Worm (Caenorhabditis elegans): ENCODE measurements around the gene hpr-17.

hpr-17 gene

DNA sequence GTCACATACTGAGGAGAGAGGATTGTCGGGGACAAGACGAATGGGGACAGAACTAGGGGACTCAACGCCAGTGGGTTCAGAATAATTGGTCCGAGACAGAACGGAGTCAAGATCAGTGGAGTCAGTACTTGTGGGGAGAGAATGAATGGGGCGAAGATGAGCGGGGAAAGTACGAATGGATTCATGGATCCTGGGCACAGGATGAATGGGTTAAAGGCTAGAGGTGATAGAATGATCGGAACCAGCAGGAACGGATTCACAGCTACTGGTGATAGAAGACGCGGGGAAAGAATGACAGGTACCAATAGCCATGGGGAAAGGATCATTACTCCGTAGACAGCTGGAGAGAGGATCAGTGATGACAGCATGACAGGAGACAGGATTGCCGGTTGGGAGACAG lies 17.3 kb downstream of the hpr-17 start:
- TF ChIP-seq aly-2 (tag; optimal IDR thresholded peaks at IDR 0.05) (no peak), lsy-2 (tag; optimal IDR thresholded peaks at IDR 0.05) (no peak), efl-1 (optimal IDR thresholded peaks at IDR 0.05) (no peak), efl-1 (GFP tag; optimal IDR thresholded peaks at IDR 0.05 in 1 of 2) (peak in 1 of 2 experiments; percentile 13)

DNA sequence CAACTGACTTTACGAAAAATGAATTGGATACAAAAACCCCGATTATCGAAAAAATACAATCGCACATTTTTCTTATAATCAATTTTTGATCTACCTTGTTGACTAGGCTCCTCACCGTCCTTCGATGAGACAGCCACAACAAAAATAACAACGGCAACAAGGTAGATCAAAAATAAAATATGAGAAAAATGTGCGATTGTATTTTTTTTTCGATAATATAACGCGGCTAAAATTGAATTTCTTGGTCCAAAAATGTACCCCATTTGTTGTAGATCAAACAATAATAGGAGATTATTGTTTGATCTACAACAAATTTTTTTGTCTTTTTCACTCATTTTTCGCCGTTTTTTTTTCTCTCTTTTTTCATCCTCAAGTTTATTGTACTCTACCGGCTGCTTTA lies 26.3 kb downstream of the hpr-17 start:
- TF ChIP-seq lir-3 (tag; optimal IDR thresholded peaks at IDR 0.05; ENCODE audit: poor library complexity) = no peak
- no peak for TF ChIP-seq nhr-12 (tag; optimal IDR thresholded peaks at IDR 0.05)
- no peak for TF ChIP-seq nhr-76 (tag; optimal IDR thresholded peaks at IDR 0.05)
- TF ChIP-seq Y116A8C.19 (tag; optimal IDR thresholded peaks at IDR 0.05; ENCODE audit: borderline replicate concordance) = no peak
- no peak for TF ChIP-seq skn-1 (tag; optimal IDR thresholded peaks at IDR 0.05)
- TF ChIP-seq ceh-88 (GFP tag; IDR thresholded peaks at IDR 0.05) = no peak
- TF ChIP-seq fkh-8 (tag; optimal IDR thresholded peaks at IDR 0.05) = no peak
- TF ChIP-seq vab-15 (tag; optimal IDR thresholded peaks at IDR 0.05) = no peak
- no peak for TF ChIP-seq nhr-84 (tag; optimal IDR thresholded peaks at IDR 0.05)
- no peak for TF ChIP-seq alr-1 (tag; optimal IDR thresholded peaks at IDR 0.05; ENCODE audit: borderline replicate concordance)
- no peak for TF ChIP-seq fkh-10 (GFP tag; optimal IDR thresholded peaks at IDR 0.05)
- no peak for TF ChIP-seq F16B12.6 (tag; optimal IDR thresholded peaks at IDR 0.05)
- no peak for TF ChIP-seq sup-37 (GFP tag; optimal IDR thresholded peaks at IDR 0.05)
- TF ChIP-seq nhr-28 (tag; optimal IDR thresholded peaks at IDR 0.05) = no peak
- TF ChIP-seq unc-86 (tag; optimal IDR thresholded peaks at IDR 0.05) = no peak

DNA sequence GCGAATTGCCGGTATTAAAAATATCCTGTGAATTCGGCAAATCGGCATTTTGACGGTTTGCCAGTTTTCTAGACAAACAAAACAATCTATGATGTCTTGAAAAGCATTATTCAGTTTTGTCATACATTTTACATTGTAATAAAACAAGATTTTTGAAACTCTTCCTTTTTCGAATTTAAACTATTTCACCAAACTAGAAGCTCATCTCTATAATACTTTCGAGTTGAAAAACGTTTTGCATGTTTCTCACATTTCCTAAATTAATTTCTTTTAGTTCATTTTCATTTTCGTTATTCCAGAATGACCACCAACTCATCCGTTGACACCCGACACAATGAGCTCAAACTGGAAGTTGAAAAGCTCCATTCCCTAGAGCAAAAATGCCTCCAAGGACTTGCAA lies 27.2 kb downstream of the hpr-17 start, which contains the start of gene F29C12.6:
F29C12.6 (plus strand) TSS at position 301 of the 400 bp plus-strand sequence.
- no peak for TF ChIP-seq fkh-8 (tag; optimal IDR thresholded peaks at IDR 0.05)
- TF ChIP-seq sptf-1 (tag; optimal IDR thresholded peaks at IDR 0.05) = no peak
- TF ChIP-seq unc-62 (GFP tag; optimal IDR thresholded peaks at IDR 0.05) = no peak
- TF ChIP-seq aha-1 (tag; optimal IDR thresholded peaks at IDR 0.05) = no peak
- TF ChIP-seq ztf-11 (tag; optimal IDR thresholded peaks at IDR 0.05) = no peak
- no peak for TF ChIP-seq nhr-28 (tag; optimal IDR thresholded peaks at IDR 0.05)
- no peak for TF ChIP-seq ama-1 (optimal IDR thresholded peaks at IDR 0.05)
- no peak for TF ChIP-seq nhr-84 (tag; optimal IDR thresholded peaks at IDR 0.05)
- TF ChIP-seq sup-37 (GFP tag; optimal IDR thresholded peaks at IDR 0.05) = no peak
- no peak for TF ChIP-seq lin-39 (tag; optimal IDR thresholded peaks at IDR 0.05)
- no peak for TF ChIP-seq fkh-10 (GFP tag; optimal IDR thresholded peaks at IDR 0.05)
- TF ChIP-seq ces-1 (GFP tag; optimal IDR thresholded peaks at IDR 0.05) = no peak
- no peak for TF ChIP-seq pax-3 (tag; optimal IDR thresholded peaks at IDR 0.05)
- TF ChIP-seq alr-1 (tag; optimal IDR thresholded peaks at IDR 0.05; ENCODE audit: borderline replicate concordance) = no peak

DNA sequence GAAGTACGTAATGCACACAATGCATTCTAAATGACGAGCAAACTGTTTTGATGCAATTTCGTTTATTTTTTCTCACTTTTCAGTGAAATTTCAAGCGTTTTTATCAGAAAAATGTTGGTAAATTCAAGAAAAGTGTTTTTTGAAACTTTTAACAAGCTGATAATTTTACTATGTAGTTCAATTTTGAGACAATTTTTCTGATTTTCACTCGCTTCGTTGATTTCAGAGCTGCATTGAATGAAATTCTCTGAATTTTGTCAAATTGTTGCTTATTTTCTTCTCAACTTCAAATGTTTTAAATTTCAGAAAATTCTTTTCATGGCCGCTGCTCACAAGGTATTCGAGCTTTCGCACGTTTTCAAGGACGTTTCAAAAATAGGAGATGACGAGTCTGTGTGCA lies 34.1 kb downstream of the hpr-17 start, which contains the start of gene bath-45:
bath-45 (plus strand) TSS at position 301 of the 400 bp plus-strand sequence.
- TF ChIP-seq unc-98 (GFP tag; IDR thresholded peaks at IDR 0.05) = no peak
- TF ChIP-seq efl-1 (optimal IDR thresholded peaks at IDR 0.05) = no peak
- no peak for TF ChIP-seq efl-1 (GFP tag; optimal IDR thresholded peaks at IDR 0.05 in 1 of 2)
- TF ChIP-seq ets-5 (GFP tag; IDR thresholded peaks at IDR 0.05) = no peak
- TF ChIP-seq lsy-2 (tag; optimal IDR thresholded peaks at IDR 0.05) = no peak
- no peak for TF ChIP-seq ceh-88 (GFP tag; IDR thresholded peaks at IDR 0.05)
- no peak for TF ChIP-seq jun-1 (tag; optimal IDR thresholded peaks at IDR 0.05)
- no peak for TF ChIP-seq rnt-1 (tag; optimal IDR thresholded peaks at IDR 0.05)

DNA sequence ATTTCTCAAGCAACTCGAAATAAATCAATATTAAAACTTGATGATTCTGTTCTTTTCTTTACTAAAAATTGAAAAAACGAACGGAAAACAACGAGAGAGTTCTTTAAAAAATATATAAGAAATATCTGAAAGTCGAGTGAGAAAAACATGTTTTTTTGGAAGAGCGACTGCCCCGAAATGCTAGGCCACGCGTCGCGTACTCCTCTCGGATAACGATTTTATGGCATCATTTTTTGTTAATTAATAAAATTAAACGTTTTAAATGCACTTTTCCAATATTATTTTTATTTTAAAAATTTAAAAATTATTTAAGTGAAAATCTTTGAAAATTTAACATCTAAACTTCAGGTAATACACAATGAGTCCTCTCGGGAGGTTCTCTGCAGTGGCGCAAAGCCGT lies 39.7 kb downstream of the hpr-17 start, which contains the start of gene gfm-1:
gfm-1 (plus strand) TSS at position 349 of the 400 bp plus-strand sequence.
- TF ChIP-seq nhr-90 (tag; optimal IDR thresholded peaks at IDR 0.05; ENCODE audit: poor library complexity) = peak; percentile 92
- TF ChIP-seq nhr-77 (tag; optimal IDR thresholded peaks at IDR 0.05) = no peak
- TF ChIP-seq ces-1 (GFP tag; optimal IDR thresholded peaks at IDR 0.05) = no peak
- peak; percentile 82 for TF ChIP-seq xbp-1 (tag; optimal IDR thresholded peaks at IDR 0.05)
- TF ChIP-seq zip-4 (GFP tag; optimal IDR thresholded peaks at IDR 0.05) = no peak
- peak; percentile 58 for TF ChIP-seq isw-1 (GFP tag; IDR thresholded peaks at IDR 0.05)
- peak in 1 of 6 experiments; percentile 50 for TF ChIP-seq elt-3 (tag; optimal IDR thresholded peaks at IDR 0.05)
- peak; percentile 71 for TF ChIP-seq hlh-4 (tag; optimal IDR thresholded peaks at IDR 0.05)
- TF ChIP-seq irx-1 (tag; optimal IDR thresholded peaks at IDR 0.05) = peak; percentile 94
- peak; percentile 94 for TF ChIP-seq fkh-4 (tag; optimal IDR thresholded peaks at IDR 0.05; ENCODE audit: borderline replicate concordance)
- no peak for TF ChIP-seq pag-3 (tag; optimal IDR thresholded peaks at IDR 0.05; ENCODE audit: borderline replicate concordance, insufficient read depth)
- TF ChIP-seq aly-2 (tag; optimal IDR thresholded peaks at IDR 0.05) = no peak
- peak; percentile 94 for TF ChIP-seq lir-3 (tag; optimal IDR thresholded peaks at IDR 0.05; ENCODE audit: poor library complexity)
- TF ChIP-seq lin-39 (tag; optimal IDR thresholded peaks at IDR 0.05) = peak; percentile 42
- TF ChIP-seq ceh-63 (GFP tag; optimal IDR thresholded peaks at IDR 0.05) = no peak
- TF ChIP-seq ceh-88 (GFP tag; IDR thresholded peaks at IDR 0.05) = peak; percentile 53; the same call in 1 of the 2 replicates
- no peak for TF ChIP-seq blmp-1 (tag; optimal IDR thresholded peaks at IDR 0.05)
- no peak for TF ChIP-seq unc-30 (tag; optimal IDR thresholded peaks at IDR 0.05)
- peak; percentile 72 for TF ChIP-seq lin-15B (tag; optimal IDR thresholded peaks at IDR 0.05)
